Worm (Caenorhabditis elegans): ENCODE measurements around the gene C53C11.2.

C53C11.2 gene

ce11 chrX:17356748-17357147, 20.3 kb downstream of the C53C11.2 start:
- TF ChIP-seq ztf-4 (tag; optimal IDR thresholded peaks at IDR 0.05) (no peak), unc-55 (GFP tag; optimal IDR thresholded peaks at IDR 0.05) (no peak), lin-11 (tag; optimal IDR thresholded peaks at IDR 0.05) (no peak), dmd-4 (tag; optimal IDR thresholded peaks at IDR 0.05) (no peak), F13H6.1 (tag; optimal IDR thresholded peaks at IDR 0.05) (no peak), fos-1 (tag; optimal IDR thresholded peaks at IDR 0.05) (no peak), ceh-82 (tag; optimal IDR thresholded peaks at IDR 0.05) (no peak)

- no peak for TF ChIP-seq fos-1 (tag; optimal IDR thresholded peaks at IDR 0.05)
- no peak for TF ChIP-seq blmp-1 (tag; optimal IDR thresholded peaks at IDR 0.05; ENCODE audit: insufficient read depth)
- TF ChIP-seq elt-1 (tag; optimal IDR thresholded peaks at IDR 0.05) = no peak
- TF ChIP-seq ceh-16 (tag; optimal IDR thresholded peaks at IDR 0.05) = no peak
- TF ChIP-seq nhr-6 (tag; optimal IDR thresholded peaks at IDR 0.05) = no peak
- TF ChIP-seq nhr-11 (tag; optimal IDR thresholded peaks at IDR 0.05) = no peak
- TF ChIP-seq dmd-4 (tag; optimal IDR thresholded peaks at IDR 0.05) = no peak
- no peak for TF ChIP-seq sma-3 (GFP tag; optimal IDR thresholded peaks at IDR 0.05)
- no peak for TF ChIP-seq ztf-11 (tag; optimal IDR thresholded peaks at IDR 0.05)
- TF ChIP-seq ZK546.5 (tag; optimal IDR thresholded peaks at IDR 0.05) = no peak
- no peak for TF ChIP-seq aly-2 (tag; optimal IDR thresholded peaks at IDR 0.05)
Measured at ce11 chrX:17359452-17359851, 23.0 kb downstream of the C53C11.2 start, which contains the start of gene npr-36. TSS of gene npr-36 (plus strand) at chrX:17359752.

- no peak for TF ChIP-seq Y55F3AM.14 (GFP tag; optimal IDR thresholded peaks at IDR 0.05)
- TF ChIP-seq unc-55 (GFP tag; optimal IDR thresholded peaks at IDR 0.05) = no peak
- no peak for TF ChIP-seq C34F6.9 (tag; optimal IDR thresholded peaks at IDR 0.05)
- no peak for TF ChIP-seq mdl-1 (tag; optimal IDR thresholded peaks at IDR 0.05)
- TF ChIP-seq nhr-21 (tag; optimal IDR thresholded peaks at IDR 0.05) = no peak
- no peak for TF ChIP-seq nhr-237 (tag; optimal IDR thresholded peaks at IDR 0.05)
- TF ChIP-seq gmeb-1 (tag; optimal IDR thresholded peaks at IDR 0.05) = no peak
- TF ChIP-seq lsy-2 (tag; optimal IDR thresholded peaks at IDR 0.05) = no peak
- TF ChIP-seq ceh-16 (tag; optimal IDR thresholded peaks at IDR 0.05) = no peak
- no peak for TF ChIP-seq egl-27 (tag; optimal IDR thresholded peaks at IDR 0.05)
- TF ChIP-seq aly-2 (tag; optimal IDR thresholded peaks at IDR 0.05) = no peak
- no peak for TF ChIP-seq elt-1 (tag; optimal IDR thresholded peaks at IDR 0.05)
Measured at ce11 chrX:17362529-17362928, 26.1 kb downstream of the C53C11.2 start, which contains the start of gene F10D7.11. TSS of gene F10D7.11 (plus strand) at chrX:17362829.

- no peak for TF ChIP-seq nhr-12 (tag; optimal IDR thresholded peaks at IDR 0.05)
- peak; percentile 15 for TF ChIP-seq sma-3 (GFP tag; optimal IDR thresholded peaks at IDR 0.05)
- TF ChIP-seq Y55F3AM.14 (GFP tag; optimal IDR thresholded peaks at IDR 0.05) = no peak
- no peak for TF ChIP-seq C34F6.9 (tag; optimal IDR thresholded peaks at IDR 0.05)
- TF ChIP-seq sem-4 (tag; optimal IDR thresholded peaks at IDR 0.05) = no peak
- no peak for TF ChIP-seq unc-39 (tag; optimal IDR thresholded peaks at IDR 0.05)
Measured at ce11 chrX:17363491-17363890, 27.1 kb downstream of the C53C11.2 start.

- TF ChIP-seq zag-1 (tag; optimal IDR thresholded peaks at IDR 0.05) (no peak), ama-1 (optimal IDR thresholded peaks at IDR 0.05) (no peak), lin-13 (GFP tag; optimal IDR thresholded peaks at IDR 0.05) (no peak), Y55F3AM.14 (GFP tag; optimal IDR thresholded peaks at IDR 0.05) (no peak), R02D3.7 (tag; optimal IDR thresholded peaks at IDR 0.05) (no peak), nhr-77 (tag; optimal IDR thresholded peaks at IDR 0.05) (no peak), sma-3 (GFP tag; optimal IDR thresholded peaks at IDR 0.05) (no peak), elt-3 (tag; optimal IDR thresholded peaks at IDR 0.05) (no peak), ZK546.5 (tag; optimal IDR thresholded peaks at IDR 0.05) (no peak), gmeb-1 (tag; optimal IDR thresholded peaks at IDR 0.05) (no peak), ceh-82 (tag; optimal IDR thresholded peaks at IDR 0.05) (no peak), egl-27 (tag; optimal IDR thresholded peaks at IDR 0.05) (no peak), nhr-6 (tag; optimal IDR thresholded peaks at IDR 0.05) (no peak), elt-1 (tag; optimal IDR thresholded peaks at IDR 0.05) (no peak), nhr-21 (tag; optimal IDR thresholded peaks at IDR 0.05) (no peak), nhr-129 (tag; optimal IDR thresholded peaks at IDR 0.05) (no peak), fos-1 (tag; optimal IDR thresholded peaks at IDR 0.05) (no peak), crh-2 (tag; optimal IDR thresholded peaks at IDR 0.05) (no peak)
Measured at ce11 chrX:17368542-17368941, 32.1 kb downstream of the C53C11.2 start, which contains the start of gene mfsd-10. TSS of gene mfsd-10 (minus strand) at chrX:17368642.

All from whole organism, L2 larva.